Worm (Caenorhabditis elegans) whole organism, L3 larva: ENCODE data around the gene anmt-2.
A peak's percentile ranks its signal among the peaks of the same experiment; 100 is the strongest.

Experiments
- ceh-16 ChIP-seq: sonication (generic microtip); optimal IDR thresholded peaks from 2 replicates; lab custom pipeline; 2017; ENCODE audit warnings: missing biosample characterization, missing genetic modification characterization
- elt-1 ChIP-seq: fragments of 150-350 bp; optimal IDR thresholded peaks from 2 replicates; lab custom pipeline; 2014; ENCODE audit warnings: missing biosample characterization, missing genetic modification characterization
- nhr-12 ChIP-seq: fragments of 150-350 bp; optimal IDR thresholded peaks from 2 replicates; lab custom pipeline; 2014; ENCODE audit warnings: missing biosample characterization, missing genetic modification characterization
- pha-4 ChIP-seq: fragments of 150-350 bp; optimal IDR thresholded peaks from 2 replicates; lab custom pipeline; 2014; ENCODE audit warnings: missing biosample characterization, missing genetic modification reagents, missing genetic modification characterization
- sea-2 ChIP-seq: fragments of 150-350 bp; sonication (generic microtip); optimal IDR thresholded peaks from 4 replicates; lab custom pipeline; 2014; ENCODE audit warnings: missing biosample characterization, missing genetic modification reagents, missing genetic modification characterization
- ztf-4 ChIP-seq: fragments of 150-350 bp; optimal IDR thresholded peaks from 2 replicates; lab custom pipeline; 2014; ENCODE audit warnings: missing biosample characterization, missing genetic modification characterization

DNA sequence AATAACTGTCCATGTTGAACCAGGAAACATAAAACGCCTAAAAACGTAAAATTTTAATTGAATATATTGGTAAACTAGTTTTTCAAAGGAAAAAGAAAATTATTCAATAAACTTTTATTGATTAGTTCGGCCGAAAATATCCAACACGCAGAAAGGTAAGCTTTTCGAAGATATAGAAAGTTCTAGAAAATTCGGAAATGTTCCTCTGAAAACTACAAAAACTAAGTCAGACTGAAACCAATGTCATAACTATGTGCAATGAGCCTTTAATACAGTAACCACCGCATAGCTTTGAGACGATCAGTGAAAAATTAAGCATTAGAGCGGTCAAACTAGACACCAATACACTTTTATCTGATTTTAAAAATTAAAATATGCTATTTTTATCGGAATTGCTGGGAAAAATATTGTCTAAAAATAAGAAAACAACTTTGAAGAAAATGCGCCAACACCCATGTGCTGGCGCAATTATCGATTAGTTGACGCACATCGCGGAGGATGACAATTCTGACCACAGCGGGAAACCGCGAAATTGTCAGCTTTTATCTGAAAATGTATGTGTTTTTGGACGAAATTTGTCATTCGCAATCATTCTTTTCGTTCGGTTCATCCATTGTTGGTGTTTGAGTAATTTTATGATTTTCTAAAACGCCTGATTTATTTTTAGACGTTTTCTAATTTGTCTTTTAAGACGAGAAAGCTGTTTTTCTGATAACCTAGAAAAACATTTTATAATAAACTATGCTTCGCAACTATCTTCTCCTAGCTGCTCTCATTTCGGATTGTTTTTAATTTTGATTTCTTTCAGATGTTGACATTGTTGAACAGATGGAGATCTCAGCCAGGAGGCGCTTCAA is 41.0 kb upstream of the anmt-2 start, which contains the start of the genes C23G10.7 and rpn-2:
- TF ChIP-seq ztf-4 (tag; lab: Kevin White, UChicago) (no peak), nhr-12 (tag; lab: Kevin White, UChicago) (no peak), sea-2 (GFP tag; lab: Kevin White, UChicago) (no peak), pha-4 (tag; lab: Kevin White, UChicago) (peak; percentile 75), ceh-16 (no peak), elt-1 (tag; lab: Kevin White, UChicago) (no peak)
